Worm (Caenorhabditis elegans): ENCODE data around the gene Y67D8B.1.

Y67D8B.1 gene

DNA sequence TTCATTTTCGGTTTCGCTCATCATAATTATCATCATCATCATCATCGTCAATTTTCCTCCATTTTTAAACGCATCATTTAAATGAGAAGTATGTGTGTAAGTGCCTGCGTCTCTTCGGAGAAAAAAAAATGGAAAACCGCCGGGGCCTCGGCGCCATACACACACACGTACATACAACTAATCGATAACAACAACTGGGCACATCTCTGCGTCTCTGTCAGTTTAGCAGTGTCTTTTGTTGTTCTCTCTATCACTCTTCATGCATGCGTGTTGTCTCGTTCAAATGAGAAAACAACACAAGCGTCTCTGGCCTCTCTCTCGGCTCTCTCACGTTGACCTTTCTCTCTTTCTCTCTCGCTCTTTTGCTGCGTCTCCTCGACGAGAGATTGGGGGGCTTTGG, 11.6 kb downstream of the Y67D8B.1 start (continued):
- TF ChIP-seq lag-1 (GFP tag; IDR thresholded peaks at IDR 0.05) = no peak
- TF ChIP-seq F49E8.2 (tag; optimal IDR thresholded peaks at IDR 0.05; ENCODE audit: insufficient read depth) = no peak
- no peak for TF ChIP-seq ccch-3 (GFP tag; optimal IDR thresholded peaks at IDR 0.05)
- TF ChIP-seq repo-1 (tag; optimal IDR thresholded peaks at IDR 0.05) = peak; percentile 32
- TF ChIP-seq attf-3 (GFP tag; conservative IDR thresholded peaks at IDR 0.05) = no peak
- no peak for TF ChIP-seq egl-18 (GFP tag; IDR thresholded peaks at IDR 0.05)
- no peak for TF ChIP-seq fkh-3 (tag; optimal IDR thresholded peaks at IDR 0.05)
- TF ChIP-seq ztf-6 (GFP tag; IDR thresholded peaks at IDR 0.05) = no peak
- no peak for TF ChIP-seq aptf-2 (GFP tag; conservative IDR thresholded peaks at IDR 0.05)
- TF ChIP-seq ztf-18 (tag; optimal IDR thresholded peaks at IDR 0.05) = peak; percentile 15
- no peak for TF ChIP-seq dpff-1 (tag; optimal IDR thresholded peaks at IDR 0.05)
- TF ChIP-seq pbrm-1 (GFP tag; IDR thresholded peaks at IDR 0.05) = no peak
- no peak for TF ChIP-seq ceh-79 (tag; optimal IDR thresholded peaks at IDR 0.05)
- no peak for TF ChIP-seq F33H1.4 (GFP tag; IDR thresholded peaks at IDR 0.05)
- TF ChIP-seq nfya-2 (GFP tag; IDR thresholded peaks at IDR 0.05) = no peak
- TF ChIP-seq madf-6 (GFP tag; IDR thresholded peaks at IDR 0.05) = no peak
- no peak for TF ChIP-seq unc-130 (GFP tag; optimal IDR thresholded peaks at IDR 0.05)
- peak; percentile 45; the same call in 1 of the 2 replicates for TF ChIP-seq K11D2.4 (GFP tag; IDR thresholded peaks at IDR 0.05)
- TF ChIP-seq ets-4 (GFP tag; optimal IDR thresholded peaks at IDR 0.05) = peak; percentile 6
- peak; percentile 73 for TF ChIP-seq ceh-27 (GFP tag; optimal IDR thresholded peaks at IDR 0.05)
- TF ChIP-seq dox-1 (GFP tag; IDR thresholded peaks at IDR 0.05) = peak; percentile 68
- TF ChIP-seq madf-10 (tag; optimal IDR thresholded peaks at IDR 0.05) = no peak
- TF ChIP-seq zfh-2 (GFP tag; conservative IDR thresholded peaks at IDR 0.05) = peak; percentile 88
- peak; percentile 79 for TF ChIP-seq somi-1 (GFP tag; optimal IDR thresholded peaks at IDR 0.05)
- TF ChIP-seq F37B4.10 (GFP tag; IDR thresholded peaks at IDR 0.05) = no peak
- no peak for TF ChIP-seq Y56A3A.18 (GFP tag; IDR thresholded peaks at IDR 0.05)
- no peak for TF ChIP-seq snpc-1.1 (tag; optimal IDR thresholded peaks at IDR 0.05; ENCODE audit: insufficient read depth)
- no peak for TF ChIP-seq Y53G8AR.9 (GFP tag; conservative IDR thresholded peaks at IDR 0.05)
- TF ChIP-seq hrde-1 (tag; optimal IDR thresholded peaks at IDR 0.05; ENCODE audit: borderline replicate concordance) = no peak
- no peak for TF ChIP-seq xnd-1 (tag; optimal IDR thresholded peaks at IDR 0.05)
- no peak for TF ChIP-seq zim-3 (tag; optimal IDR thresholded peaks at IDR 0.05)
- TF ChIP-seq nhr-27 (tag; optimal IDR thresholded peaks at IDR 0.05) = no peak
- no peak for TF ChIP-seq madf-8 (GFP tag; conservative IDR thresholded peaks at IDR 0.05)
- peak; percentile 79; the same call in 1 of the 2 replicates for TF ChIP-seq nfyb-1 (GFP tag; IDR thresholded peaks at IDR 0.05)
- no peak for TF ChIP-seq sdz-38 (tag; optimal IDR thresholded peaks at IDR 0.05)
- TF ChIP-seq ztf-3 (GFP tag; optimal IDR thresholded peaks at IDR 0.05) = no peak
- no peak for TF ChIP-seq efl-1 (GFP tag; optimal IDR thresholded peaks at IDR 0.05)
- TF ChIP-seq snpc-3.4 (tag; optimal IDR thresholded peaks at IDR 0.05) = no peak
- peak; percentile 86 for TF ChIP-seq lin-40 (tag; optimal IDR thresholded peaks at IDR 0.05)
- TF ChIP-seq mel-28 (tag; optimal IDR thresholded peaks at IDR 0.05; ENCODE audit: borderline replicate concordance) = no peak
- no peak for TF ChIP-seq F39B2.1 (GFP tag; IDR thresholded peaks at IDR 0.05)
- no peak for TF ChIP-seq ama-1 (optimal IDR thresholded peaks at IDR 0.05)
- peak in 1 of 2 experiments; percentile 9 for TF ChIP-seq ama-1 (GFP tag; optimal IDR thresholded peaks at IDR 0.05)
- peak; percentile 10 for TF ChIP-seq snpc-4 (GFP tag; optimal IDR thresholded peaks at IDR 0.05)
- TF ChIP-seq snpc-4 (tag; optimal IDR thresholded peaks at IDR 0.05) = peak in 2 of 4 experiments; percentile 23 to 30
- TF ChIP-seq hmg-1.2 (GFP tag; IDR thresholded peaks at IDR 0.05) = peak; percentile 95
- TF ChIP-seq F57C9.4 (tag; optimal IDR thresholded peaks at IDR 0.05) = no peak
- peak in 1 of 3 experiments; percentile 42 for TF ChIP-seq lin-35 (GFP tag; optimal IDR thresholded peaks at IDR 0.05)
- TF ChIP-seq rpc-1 (optimal IDR thresholded peaks at IDR 0.05) = no peak
- TF ChIP-seq rpc-1 (tag; optimal IDR thresholded peaks at IDR 0.05) = no peak

Measured in whole organism, young adult.